Fruit fly (Drosophila melanogaster) whole organism, embryonic: ENCODE measurements around the gene CG32650.
A peak's percentile ranks its signal among the peaks of the same experiment; 100 is the strongest.

Experiments
- ATbp ChIP-seq: fragments of 200-800 bp; sonication (Bioruptor generic); optimal IDR thresholded peaks from 2 replicates; lab custom pipeline; 2017; ENCODE audit warnings: missing biosample characterization, mild to moderate bottlenecking, missing genetic modification characterization, missing genetic modification reagents
- Asciz ChIP-seq: fragments of 200-800 bp; sonication (Bioruptor generic); optimal IDR thresholded peaks from 2 replicates; lab custom pipeline; 2017; ENCODE audit warnings: missing biosample characterization, mild to moderate bottlenecking, missing genetic modification characterization, missing genetic modification reagents
- CG10959 ChIP-seq: fragments of 200-800 bp; sonication (Bioruptor generic); IDR thresholded peaks from 2 replicates; pipeline ENCODE4 v1.3.6; 2022; ENCODE audit warnings: missing biosample characterization, missing genetic modification characterization
- CG10979 ChIP-seq: fragments of 200-800 bp; sonication (Bioruptor generic); optimal IDR thresholded peaks from 2 replicates; lab custom pipeline; 2018; ENCODE audit warnings: missing biosample characterization, mild to moderate bottlenecking, missing genetic modification characterization, moderate library complexity
- CG11695 ChIP-seq: fragments of 200-800 bp; sonication (Bioruptor generic); IDR thresholded peaks from 3 replicates; pipeline ENCODE4 v1.3.6; 2022; ENCODE audit warnings: missing biosample characterization, missing genetic modification characterization
- CG12071 ChIP-seq: fragments of 200-800 bp; sonication (Bioruptor generic); optimal IDR thresholded peaks from 3 replicates; lab custom pipeline; 2018; ENCODE audit warnings: missing biosample characterization, mild to moderate bottlenecking, missing genetic modification characterization
- CG12104 ChIP-seq: fragments of 200-800 bp; sonication (Bioruptor generic); optimal IDR thresholded peaks from 3 replicates; lab custom pipeline; 2016; ENCODE audit warnings: missing biosample characterization, missing genetic modification characterization
- CG12219 ChIP-seq: fragments of 200-800 bp; sonication (Bioruptor generic); optimal IDR thresholded peaks from 3 replicates; lab custom pipeline; 2018; ENCODE audit warnings: missing biosample characterization, mild to moderate bottlenecking, missing genetic modification characterization
- CG1233 ChIP-seq: fragments of 200-800 bp; sonication (Bioruptor generic); optimal IDR thresholded peaks from 4 replicates; lab custom pipeline; 2018; ENCODE audit warnings: missing biosample characterization, mild to moderate bottlenecking, missing genetic modification characterization
- CG14710 ChIP-seq: fragments of 200-800 bp; sonication (Bioruptor generic); optimal IDR thresholded peaks from 3 replicates; lab custom pipeline; 2019; ENCODE audit warnings: missing biosample characterization, mild to moderate bottlenecking, missing genetic modification characterization, moderate library complexity
- CG15011 ChIP-seq: fragments of 200-800 bp; sonication (Bioruptor generic); optimal IDR thresholded peaks from 3 replicates; lab custom pipeline; 2018; ENCODE audit warnings: missing biosample characterization, mild to moderate bottlenecking, missing genetic modification characterization
- CG17359 ChIP-seq: fragments of 200-800 bp; sonication (Bioruptor generic); optimal IDR thresholded peaks from 3 replicates; lab custom pipeline; 2018; ENCODE audit warnings: missing biosample characterization, mild to moderate bottlenecking, missing genetic modification characterization, moderate library complexity
- CG17385 ChIP-seq: fragments of 200-800 bp; sonication (Bioruptor generic); optimal IDR thresholded peaks from 3 replicates; lab custom pipeline; 2018; ENCODE audit warnings: missing biosample characterization, mild to moderate bottlenecking, missing genetic modification characterization
- CG17568 ChIP-seq: fragments of 200-800 bp; sonication (Bioruptor generic); optimal IDR thresholded peaks from 2 replicates; lab custom pipeline; 2018; ENCODE audit warnings: missing biosample characterization, mild to moderate bottlenecking, missing genetic modification characterization, moderate library complexity
- CG18262 ChIP-seq: fragments of 200-800 bp; optimal IDR thresholded peaks from 3 replicates; lab custom pipeline; 2019; ENCODE audit warnings: missing biosample characterization, mild to moderate bottlenecking, missing genetic modification characterization, moderate library complexity
- CG18599 ChIP-seq: fragments of 200-800 bp; sonication (Bioruptor generic); optimal IDR thresholded peaks from 3 replicates; lab custom pipeline; 2017; ENCODE audit warnings: missing biosample characterization, missing genetic modification characterization, mild to moderate bottlenecking, moderate library complexity, missing genetic modification reagents
- CG2202 ChIP-seq: fragments of 200-800 bp; sonication (Bioruptor generic); optimal IDR thresholded peaks from 2 replicates; lab custom pipeline; 2018; ENCODE audit warnings: missing biosample characterization, mild to moderate bottlenecking, missing genetic modification characterization
- CG4404 ChIP-seq: fragments of 200-800 bp; sonication (Bioruptor generic); IDR thresholded peaks from 2 replicates; pipeline ENCODE4 v1.3.6; 2022; ENCODE audit warnings: missing biosample characterization, missing genetic modification characterization
- CG4854 ChIP-seq: fragments of 200-800 bp; sonication (Bioruptor generic); optimal IDR thresholded peaks from 2 replicates; lab custom pipeline; 2016; ENCODE audit warnings: missing biosample characterization, missing genetic modification characterization, inconsistent platforms
- CG5180 ChIP-seq: fragments of 200-800 bp; sonication (Bioruptor generic); optimal IDR thresholded peaks from 3 replicates; lab custom pipeline; 2017; ENCODE audit warnings: missing biosample characterization, missing genetic modification characterization, mild to moderate bottlenecking, moderate library complexity, missing genetic modification reagents
- CG5245 ChIP-seq: fragments of 200-800 bp; sonication (Bioruptor generic); optimal IDR thresholded peaks from 3 replicates; lab custom pipeline; 2016; ENCODE audit warnings: missing biosample characterization, missing genetic modification characterization
- CG6254 ChIP-seq: fragments of 200-800 bp; sonication (Bioruptor generic); optimal IDR thresholded peaks from 3 replicates; lab custom pipeline; 2017; ENCODE audit warnings: mild to moderate bottlenecking, missing biosample characterization, missing genetic modification reagents, missing genetic modification characterization
- CG6813 ChIP-seq: fragments of 200-800 bp; sonication (Bioruptor generic); optimal IDR thresholded peaks from 2 replicates; lab custom pipeline; 2017; ENCODE audit warnings: missing biosample characterization, missing genetic modification characterization, mild to moderate bottlenecking, moderate library complexity, missing genetic modification reagents
- CG8359 ChIP-seq: fragments of 200-800 bp; sonication (Bioruptor generic); optimal IDR thresholded peaks from 2 replicates; lab custom pipeline; 2017; ENCODE audit warnings: missing biosample characterization, mild to moderate bottlenecking, missing genetic modification characterization, borderline replicate concordance
- CTCF ChIP-seq: fragments of 200-800 bp; sonication (Bioruptor generic); optimal IDR thresholded peaks from 2 replicates; lab custom pipeline; 2017; ENCODE audit warnings: missing biosample characterization, mild to moderate bottlenecking, missing genetic modification characterization, moderate library complexity
- D ChIP-seq, 2 experiments: fragments of 200-800 bp in 1 of 2; fragments of >200 bp in 1 of 2; sonication (Bioruptor generic) in 1 of 2; optimal IDR thresholded peaks; 2 replicates in 1 of 2; 3 replicates in 1 of 2; lab custom pipeline; 2017; ENCODE audit warnings: mild to moderate bottlenecking in 1 of 2, missing biosample characterization in 1 of 2, missing genetic modification characterization in 1 of 2, missing genetic modification reagents in 1 of 2
- Dip3 ChIP-seq: fragments of 200-800 bp; sonication (Bioruptor generic); optimal IDR thresholded peaks from 3 replicates; lab custom pipeline; 2016; ENCODE audit warnings: missing biosample characterization, missing genetic modification characterization
- Ets97D ChIP-seq: fragments of 200-800 bp; sonication (Bioruptor generic); optimal IDR thresholded peaks from 3 replicates; lab custom pipeline; 2016; ENCODE audit warnings: missing biosample characterization, missing genetic modification characterization
- Fer2 ChIP-seq: fragments of 200-800 bp; sonication (Bioruptor generic); optimal IDR thresholded peaks from 2 replicates; lab custom pipeline; 2018; ENCODE audit warnings: missing biosample characterization, mild to moderate bottlenecking, missing genetic modification characterization, moderate library complexity
- HHEX ChIP-seq: fragments of 200-800 bp; sonication (Bioruptor generic); optimal IDR thresholded peaks from 3 replicates; lab custom pipeline; 2017; ENCODE audit warnings: missing biosample characterization, mild to moderate bottlenecking, missing genetic modification characterization, missing genetic modification reagents
- Med ChIP-seq: fragments of 200-800 bp; sonication (Bioruptor generic); peaks from one replicate; lab custom pipeline; 2016; ENCODE audit warnings: missing biosample characterization, missing genetic modification characterization, mild to moderate bottlenecking, inconsistent platforms, moderate library complexity
- Myb ChIP-seq: fragments of 200-800 bp; sonication (Bioruptor generic); optimal IDR thresholded peaks from 2 replicates; lab custom pipeline; 2016; ENCODE audit warnings: missing biosample characterization, missing genetic modification characterization
- abd-A ChIP-seq: fragments of 200-800 bp; sonication (Bioruptor generic); optimal IDR thresholded peaks from 3 replicates; lab custom pipeline; 2019; ENCODE audit warnings: missing biosample characterization, mild to moderate bottlenecking, missing genetic modification characterization, moderate library complexity
- bbx ChIP-seq: fragments of 200-800 bp; sonication (Bioruptor generic); IDR thresholded peaks from 2 replicates; pipeline ENCODE4 v1.3.6; 2022; ENCODE audit warnings: missing biosample characterization, missing genetic modification characterization; ENCODE audit not compliant: partially characterized antibody
- cato ChIP-seq: fragments of 200-800 bp; sonication (Bioruptor generic); optimal IDR thresholded peaks from 2 replicates; lab custom pipeline; 2016; ENCODE audit warnings: missing biosample characterization, missing genetic modification characterization, borderline replicate concordance
- caup ChIP-seq: fragments of 200-800 bp; sonication (Bioruptor generic); optimal IDR thresholded peaks from 3 replicates; lab custom pipeline; 2017; ENCODE audit warnings: missing biosample characterization, mild to moderate bottlenecking, missing genetic modification characterization, moderate library complexity; ENCODE audit not compliant: severe bottlenecking
- chinmo ChIP-seq: fragments of 200-800 bp; sonication (Bioruptor generic); IDR thresholded peaks from 4 replicates; pipeline ENCODE4 v1.3.6; 2022; ENCODE audit warnings: missing biosample characterization, missing genetic modification characterization; ENCODE audit not compliant: partially characterized antibody
- ci ChIP-seq: fragments of 200-800 bp; sonication (Bioruptor generic); IDR thresholded peaks from 3 replicates; pipeline ENCODE4 v1.3.6; 2022; ENCODE audit warnings: missing biosample characterization, missing genetic modification characterization
- dmrt99B ChIP-seq: fragments of 200-800 bp; sonication (Bioruptor generic); optimal IDR thresholded peaks from 2 replicates; lab custom pipeline; 2018; ENCODE audit warnings: missing biosample characterization, mild to moderate bottlenecking, missing genetic modification characterization, moderate library complexity
- eve ChIP-seq, 2 experiments: fragments of >200 bp; optimal IDR thresholded peaks; 2 replicates each; lab custom pipeline; 2017; ENCODE audit warnings: missing biosample characterization in 2 of 2, missing genetic modification characterization in 2 of 2
- fd3F ChIP-seq: fragments of 200-800 bp; sonication (Bioruptor generic); optimal IDR thresholded peaks from 2 replicates; lab custom pipeline; 2018; ENCODE audit warnings: missing biosample characterization, mild to moderate bottlenecking, missing genetic modification characterization, moderate library complexity
- grn ChIP-seq: fragments of 200-800 bp; sonication (Bioruptor generic); optimal IDR thresholded peaks from 3 replicates; lab custom pipeline; 2017; ENCODE audit warnings: missing biosample characterization, missing genetic modification characterization
- hkb ChIP-seq, 2 experiments: fragments of 200-800 bp in 1 of 2; fragments of >200 bp in 1 of 2; sonication (Bioruptor generic) in 1 of 2; IDR thresholded peaks in 1 of 2; optimal IDR thresholded peaks in 1 of 2; 2 replicates each; pipeline versions ENCODE4 v1.3.6 to Lab custom; 2017 to 2022; ENCODE audit warnings: missing biosample characterization in 1 of 2, missing genetic modification characterization in 1 of 2
- knrl ChIP-seq: fragments of 200-800 bp; sonication (Bioruptor generic); IDR thresholded peaks from 3 replicates; pipeline ENCODE4 v1.3.6; 2022; ENCODE audit warnings: missing biosample characterization, missing genetic modification characterization; ENCODE audit not compliant: partially characterized antibody
- sens ChIP-seq: fragments of 200-800 bp; sonication (Bioruptor generic); peaks from one replicate; lab custom pipeline; 2016; ENCODE audit warnings: missing biosample characterization, missing genetic modification characterization
- tll ChIP-seq, 2 experiments: fragments of 200-800 bp in 1 of 2; fragments of >200 bp in 1 of 2; sonication (Bioruptor generic) in 1 of 2; optimal IDR thresholded peaks; 2 replicates each; lab custom pipeline; 2017 to 2019; ENCODE audit warnings: missing biosample characterization in 2 of 2, missing genetic modification characterization in 2 of 2, mild to moderate bottlenecking in 1 of 2, moderate library complexity in 1 of 2
- wek ChIP-seq: fragments of 200-800 bp; sonication (Bioruptor generic); optimal IDR thresholded peaks from 3 replicates; lab custom pipeline; 2018; ENCODE audit warnings: missing biosample characterization, mild to moderate bottlenecking, missing genetic modification characterization, moderate library complexity

The CG32650 gene

dm6 chrX:12889075-12889474 lies 9.4 kb downstream of the CG32650 start:
- TF ChIP-seq CG2202 (peak; percentile 65), CG10959 (no peak), CG12104 (GFP tag; lab: Kevin White, UChicago) (peak; percentile 2), ATbp (GFP tag; lab: Kevin White, UChicago) (peak; percentile 68), CTCF (GFP tag; lab: Kevin White, UChicago) (peak; percentile 17), CG4854 (GFP tag; lab: Kevin White, UChicago) (peak; percentile 7), Med (GFP tag; lab: Kevin White, UChicago) (peak; percentile 80), fd3F (peak; percentile 8), Asciz (GFP tag; lab: Kevin White, UChicago) (peak; percentile 67), dmrt99B (tag; lab: Kevin White, UChicago) (peak; percentile 37), abd-A (tag; lab: Kevin White, UChicago) (peak; percentile 5), CG15011 (GFP tag; lab: Kevin White, UChicago) (peak; percentile 28), CG11695 (GFP tag; lab: Robert Waterston, UW) (0 out of 3 replicates have a peak, but pooled peaks have one; percentile 21), Ets97D (no peak), CG1233 (GFP tag; lab: Kevin White, UChicago) (peak; percentile 31), CG18599 (GFP tag; lab: Kevin White, UChicago) (peak; percentile 49), CG6813 (GFP tag; lab: Kevin White, UChicago) (peak; percentile 54), CG18262 (peak; percentile 49), Dip3 (GFP tag; lab: Kevin White, UChicago) (no peak), bbx (GFP tag; lab: Robert Waterston, UW) (no peak), CG6254 (GFP tag; lab: Kevin White, UChicago) (peak; percentile 56), CG5180 (GFP tag; lab: Kevin White, UChicago) (peak; percentile 21), CG17385 (GFP tag; lab: Kevin White, UChicago) (peak; percentile 17), grn (GFP tag; lab: Kevin White, UChicago) (peak; percentile 15), CG17568 (GFP tag; lab: Kevin White, UChicago) (peak; percentile 16), CG8359 (GFP tag; lab: Kevin White, UChicago) (peak; percentile 36), Myb (no peak), CG4404 (no peak), CG14710 (tag; lab: Kevin White, UChicago) (peak; percentile 39), CG12219 (GFP tag; lab: Kevin White, UChicago) (peak; percentile 17), CG5245 (GFP tag; lab: Kevin White, UChicago) (no peak), ci (GFP tag; lab: Robert Waterston, UW) (peak; percentile 44; the same call in 1 of the 3 replicates), knrl (GFP tag; lab: Robert Waterston, UW) (no peak), eve (GFP tag; optimal IDR thresholded peaks at IDR 0.05; lab: Kevin White, UChicago) (no peak), D (optimal IDR thresholded peaks at IDR 0.05; lab: Kevin White, UChicago) (no peak), D (GFP tag; optimal IDR thresholded peaks at IDR 0.05; lab: Kevin White, UChicago) (peak; percentile 28), CG10979 (tag; lab: Kevin White, UChicago) (peak; percentile 27), caup (peak; percentile 28), wek (GFP tag; lab: Kevin White, UChicago) (peak; percentile 48), chinmo (GFP tag; lab: Robert Waterston, UW) (0 out of 4 replicates have a peak, but pooled peaks have one; percentile 10), HHEX (GFP tag; lab: Kevin White, UChicago) (peak; percentile 25), CG17359 (tag; lab: Kevin White, UChicago) (peak; percentile 28), CG12071 (GFP tag; lab: Kevin White, UChicago) (peak; percentile 47), tll (GFP tag; optimal IDR thresholded peaks at IDR 0.05; lab: Kevin White, UChicago) (no peak), cato (no peak), Fer2 (peak; percentile 15), hkb (optimal IDR thresholded peaks at IDR 0.05; lab: Kevin White, UChicago) (no peak), hkb (GFP tag; IDR thresholded peaks at IDR 0.05; lab: Robert Waterston, UW) (0 out of 2 replicates have a peak, but pooled peaks have one; percentile 19), sens (peak; percentile 88)
